In genomic region chrIII:1814285-1814684, ce11 we compare ENCODE assay signal across 2 worm cellular contexts.
TF ChIP-seq lines count a peak whose summit lies in the region.

No protein-coding gene starts in this region.

TF ChIP-seq in whole organism, L4 larva, 104 proteins besides CTCF, POLR2A, EP300 and RAD21:
- TF ChIP-seq set-16 (GFP tag; IDR thresholded peaks at IDR 0.05; lab: Robert Waterston, UW) (peak; percentile 68), Y105C5A.15 (GFP tag; IDR thresholded peaks at IDR 0.05; lab: Robert Waterston, UW) (no peak)

TF ChIP-seq in whole organism, young adult, 124 proteins besides CTCF, POLR2A, EP300 and RAD21:
- TF ChIP-seq zfh-2 (GFP tag; conservative IDR thresholded peaks at IDR 0.05; lab: Robert Waterston, UW) (peak; percentile 50), C06A6.2 (GFP tag; conservative IDR thresholded peaks at IDR 0.05; lab: Robert Waterston, UW) (no peak)
